Fruit fly (Drosophila melanogaster) S2 (cell line): ENCODE measurements around the gene Rsph3.

Experiments
- CG8478 ChIP-seq: fragments of >200 bp; optimal IDR thresholded peaks from 2 replicates; lab custom pipeline; 2018
- CTCF ChIP-seq, 2 experiments: fragments of >200 bp; optimal IDR thresholded peaks; 2 replicates each; lab custom pipeline; 2018

DNA sequence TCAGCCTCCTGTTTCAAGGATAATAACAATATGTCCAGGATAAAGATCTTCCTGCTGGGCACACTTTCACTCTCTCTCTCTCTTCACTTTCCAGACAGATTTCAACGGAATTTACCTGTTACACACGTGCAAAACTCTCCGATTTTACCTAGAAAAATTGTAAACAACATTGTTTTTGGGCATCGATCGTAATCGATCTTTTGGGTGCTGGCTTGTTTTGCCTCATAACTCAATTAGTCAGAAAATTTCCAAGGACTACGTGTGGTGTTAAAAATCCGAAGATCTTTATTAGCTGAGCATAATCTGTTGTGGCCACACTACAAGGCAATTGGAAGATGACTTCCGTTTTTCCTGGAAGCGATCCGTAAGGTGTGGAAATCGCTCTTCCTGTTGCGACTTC, 4.1 kb upstream of the Rsph3 start:
- no peak for TF ChIP-seq CG8478
- no peak for TF ChIP-seq CTCF (optimal IDR thresholded peaks at IDR 0.05; lab: Kevin White, UChicago)
